Worm (Caenorhabditis elegans): Measurements from ENCODE around the gene bus-8A.

ce11 chrX:5509114-5509877 lies 16.6 kb downstream of the bus-8A start:
- no peak for TF ChIP-seq dao-5 (tag; optimal IDR thresholded peaks at IDR 0.05)
- TF ChIP-seq him-1 (tag; optimal IDR thresholded peaks at IDR 0.05) = no peak
- no peak for TF ChIP-seq W03F9.2 (tag; optimal IDR thresholded peaks at IDR 0.05)

All from whole organism, L4/young adult.